Fruit fly (Drosophila melanogaster) S2 (cell line): ENCODE results near the gene meru.
A peak's percentile ranks its signal among the peaks of the same experiment; 100 is the strongest.

ENCODE experiments used
- CG8478 ChIP-seq: fragments of >200 bp; optimal IDR thresholded peaks from 2 replicates; lab custom pipeline; 2018
- CTCF ChIP-seq, 2 experiments: fragments of >200 bp; optimal IDR thresholded peaks; 2 replicates each; lab custom pipeline; 2018

DNA sequence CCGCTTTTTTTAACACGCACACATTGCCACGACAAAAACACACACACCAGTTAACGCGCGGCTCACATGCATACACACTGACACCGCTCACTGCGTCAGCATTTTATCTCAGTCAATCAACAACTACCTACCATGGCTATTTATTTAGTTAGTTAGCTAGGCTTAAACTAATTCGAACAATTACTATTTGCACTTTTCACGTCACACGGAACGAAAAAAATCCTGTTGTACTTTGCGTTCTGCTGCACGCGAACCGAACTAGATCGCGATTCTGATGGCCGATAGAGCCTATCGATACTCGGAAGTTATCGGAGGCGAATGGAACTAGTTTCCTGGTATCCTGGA lies 27.7 kb downstream of the meru start, which contains the start of gene fwe:
- no peak for TF ChIP-seq CG8478 (lab: Kevin White, UChicago)
- TF ChIP-seq CTCF (optimal IDR thresholded peaks at IDR 0.05; lab: Kevin White, UChicago) = peak in 1 of 2 experiments; percentile 19
